Worm (Caenorhabditis elegans) whole organism, L4/young adult: ENCODE data around the gene ZK1240.1.

Experiments used
- W03F9.2 ChIP-seq: fragments of 150-350 bp; optimal IDR thresholded peaks from 2 replicates; lab custom pipeline; 2014; ENCODE audit warnings: missing biosample characterization, missing genetic modification characterization
- dao-5 ChIP-seq: sonication (generic microtip); optimal IDR thresholded peaks from 2 replicates; lab custom pipeline; 2016; ENCODE audit warnings: missing genotype, missing genetic modification characterization, moderate library complexity, missing compliant biosample characterization
- him-1 ChIP-seq: sonication (generic microtip); optimal IDR thresholded peaks from 2 replicates; lab custom pipeline; 2016; ENCODE audit warnings: missing genotype, missing genetic modification reagents, missing genetic modification characterization, missing compliant biosample characterization

DNA sequence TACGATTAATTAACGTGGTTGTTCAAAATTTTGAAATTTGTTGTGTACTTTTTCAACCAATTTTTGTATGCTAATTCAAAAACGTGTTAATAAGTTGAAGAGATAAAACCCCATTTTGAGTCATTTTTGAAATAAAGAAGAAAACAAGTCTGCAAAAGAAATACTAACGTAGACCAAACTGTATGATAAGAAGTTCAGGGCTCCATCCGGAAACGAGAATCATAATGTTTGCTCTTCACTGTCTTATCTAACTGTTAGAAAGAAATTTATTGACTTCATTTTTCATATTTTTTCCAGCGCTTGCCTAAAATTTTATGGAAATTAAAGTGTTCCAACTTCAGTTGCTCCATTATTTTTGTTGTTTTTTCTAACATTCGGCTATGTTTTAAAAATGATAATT is 23.7 kb upstream of the ZK1240.1 start:
- TF ChIP-seq dao-5 (no peak), him-1 (tag; lab: Kevin White, UChicago) (no peak), W03F9.2 (tag; lab: Kevin White, UChicago) (no peak)
